Worm (Caenorhabditis elegans): ENCODE measurements around the gene C06C3.10.

ce11 chrII:9399746-9400145 lies 22.7 kb upstream of the C06C3.10 start, which contains the start of gene Y51B9A.7:
- TF ChIP-seq pha-4 (tag; optimal IDR thresholded peaks at IDR 0.05), result no peak
- TF ChIP-seq aly-2 (tag; optimal IDR thresholded peaks at IDR 0.05), result no peak
- TF ChIP-seq egl-27 (tag; optimal IDR thresholded peaks at IDR 0.05), result no peak
- TF ChIP-seq nhr-77 (tag; optimal IDR thresholded peaks at IDR 0.05), result no peak
- no peak for TF ChIP-seq fkh-10 (GFP tag; optimal IDR thresholded peaks at IDR 0.05)
- TF ChIP-seq ZK546.5 (tag; optimal IDR thresholded peaks at IDR 0.05), result no peak
- no peak for TF ChIP-seq nhr-28 (tag; optimal IDR thresholded peaks at IDR 0.05)
- TF ChIP-seq skn-1 (tag; optimal IDR thresholded peaks at IDR 0.05), result no peak
- no peak for TF ChIP-seq mdl-1 (tag; optimal IDR thresholded peaks at IDR 0.05)
- TF ChIP-seq nhr-237 (tag; optimal IDR thresholded peaks at IDR 0.05), result no peak
- no peak for TF ChIP-seq nhr-76 (tag; optimal IDR thresholded peaks at IDR 0.05)
- no peak for TF ChIP-seq ztf-11 (tag; optimal IDR thresholded peaks at IDR 0.05)

Data from whole organism, L3 larva.